Fruit fly (Drosophila melanogaster) whole organism, embryonic: ENCODE data around the gene Dup99B.

Experiments
- Gug ChIP-seq: fragments of 200-800 bp; sonication (Bioruptor generic); IDR thresholded peaks from 4 replicates; pipeline ENCODE4 v1.3.6; 2022; ENCODE audit warnings: missing biosample characterization, missing genetic modification characterization
- ftz-f1 ChIP-seq: fragments of 200-800 bp; sonication (Bioruptor generic); optimal IDR thresholded peaks from 2 replicates; lab custom pipeline; 2016; ENCODE audit warnings: missing biosample characterization, missing genetic modification characterization

dm6 chr3R:29689211-29689610, 26.0 kb downstream of the Dup99B start, which contains the start of gene Obp99c:
- TF ChIP-seq ftz-f1 (GFP tag; lab: Kevin White, UChicago) (no peak), Gug (GFP tag; lab: Robert Waterston, UW) (no peak)
